Fruit fly (Drosophila melanogaster) whole organism, embryonic: ENCODE data around the gene CG5103.

Source experiments
- BEAF-32 ChIP-seq: fragments of 200-800 bp; sonication (Bioruptor generic); optimal IDR thresholded peaks from 3 replicates; lab custom pipeline; 2017; ENCODE audit warnings: missing biosample characterization, missing genetic modification characterization, mild to moderate bottlenecking, moderate library complexity, missing genetic modification reagents
- CG11504 ChIP-seq: fragments of 200-800 bp; sonication (Bioruptor generic); optimal IDR thresholded peaks from 3 replicates; lab custom pipeline; 2019; ENCODE audit warnings: missing biosample characterization, mild to moderate bottlenecking, missing genetic modification characterization, moderate library complexity
- CG11696 ChIP-seq: fragments of 200-800 bp; sonication (Bioruptor generic); IDR thresholded peaks from 2 replicates; pipeline ENCODE4 v1.3.6; 2022; ENCODE audit warnings: missing biosample characterization, missing genetic modification characterization
- CG11723 ChIP-seq: fragments of 200-800 bp; sonication (Bioruptor generic); optimal IDR thresholded peaks from 2 replicates; lab custom pipeline; 2017; ENCODE audit warnings: missing biosample characterization, mild to moderate bottlenecking, missing genetic modification characterization
- CG12219 ChIP-seq: fragments of 200-800 bp; sonication (Bioruptor generic); optimal IDR thresholded peaks from 3 replicates; lab custom pipeline; 2018; ENCODE audit warnings: missing biosample characterization, mild to moderate bottlenecking, missing genetic modification characterization
- CG12744 ChIP-seq: fragments of 200-800 bp; sonication (Bioruptor generic); optimal IDR thresholded peaks from 2 replicates; lab custom pipeline; 2016; ENCODE audit warnings: missing biosample characterization, missing genetic modification characterization
- CG12942 ChIP-seq: fragments of 200-800 bp; sonication (Bioruptor generic); optimal IDR thresholded peaks from 3 replicates; lab custom pipeline; 2016; ENCODE audit warnings: missing biosample characterization, missing genetic modification characterization
- CG13424 ChIP-seq: fragments of 200-800 bp; sonication (Bioruptor generic); optimal IDR thresholded peaks from 2 replicates; lab custom pipeline; 2019; ENCODE audit warnings: missing biosample characterization, mild to moderate bottlenecking, missing genetic modification characterization, moderate library complexity
- CG14050 ChIP-seq: fragments of 200-800 bp; sonication (Bioruptor generic); IDR thresholded peaks from 3 replicates; pipeline ENCODE4 v1.3.6; 2022; ENCODE audit warnings: missing biosample characterization, missing genetic modification characterization
- CG1529 ChIP-seq: fragments of 200-800 bp; sonication (Bioruptor generic); optimal IDR thresholded peaks from 3 replicates; lab custom pipeline; 2018; ENCODE audit warnings: missing biosample characterization, missing genetic modification characterization
- CG15479 ChIP-seq: fragments of 200-800 bp; sonication (Bioruptor generic); optimal IDR thresholded peaks from 3 replicates; lab custom pipeline; 2019; ENCODE audit warnings: missing biosample characterization, mild to moderate bottlenecking, missing genetic modification characterization, moderate library complexity
- CG15696 ChIP-seq: fragments of 200-800 bp; sonication (Bioruptor generic); optimal IDR thresholded peaks from 2 replicates; lab custom pipeline; 2019; ENCODE audit warnings: missing biosample characterization, mild to moderate bottlenecking, missing genetic modification characterization, moderate library complexity
- CG17328 ChIP-seq: fragments of 200-800 bp; sonication (Bioruptor generic); IDR thresholded peaks from 2 replicates; pipeline ENCODE4 v1.3.6; 2022; ENCODE audit warnings: missing biosample characterization, missing genetic modification characterization
- CG17385 ChIP-seq: fragments of 200-800 bp; sonication (Bioruptor generic); optimal IDR thresholded peaks from 3 replicates; lab custom pipeline; 2018; ENCODE audit warnings: missing biosample characterization, mild to moderate bottlenecking, missing genetic modification characterization
- CG17802 ChIP-seq: fragments of 200-800 bp; sonication (Bioruptor generic); optimal IDR thresholded peaks from 2 replicates; lab custom pipeline; 2018; ENCODE audit warnings: missing biosample characterization, mild to moderate bottlenecking, missing genetic modification characterization, moderate library complexity
- CG17912 ChIP-seq: fragments of 200-800 bp; sonication (Bioruptor generic); optimal IDR thresholded peaks from 2 replicates; lab custom pipeline; 2018; ENCODE audit warnings: missing biosample characterization, mild to moderate bottlenecking, missing genetic modification characterization
- CG2678 ChIP-seq: fragments of 200-800 bp; sonication (Bioruptor generic); optimal IDR thresholded peaks from 3 replicates; lab custom pipeline; 2019; ENCODE audit warnings: missing biosample characterization, mild to moderate bottlenecking, missing genetic modification characterization, moderate library complexity
- CG2875 ChIP-seq: fragments of 200-800 bp; sonication (Bioruptor generic); optimal IDR thresholded peaks from 2 replicates; lab custom pipeline; 2017; ENCODE audit warnings: missing biosample characterization, mild to moderate bottlenecking, missing genetic modification characterization, missing genetic modification reagents
- CG31388 ChIP-seq: fragments of 200-800 bp; sonication (Bioruptor generic); optimal IDR thresholded peaks from 2 replicates; lab custom pipeline; 2016; ENCODE audit warnings: missing biosample characterization, missing genetic modification characterization
- CG32772 ChIP-seq: fragments of 200-800 bp; sonication (Bioruptor generic); IDR thresholded peaks from 2 replicates; pipeline ENCODE4 v1.3.6; 2022; ENCODE audit warnings: missing biosample characterization, missing genetic modification characterization
- CG3995 ChIP-seq: fragments of 200-800 bp; sonication (Bioruptor generic); optimal IDR thresholded peaks from 3 replicates; lab custom pipeline; 2016; ENCODE audit warnings: missing biosample characterization, missing genetic modification characterization
- CG4854 ChIP-seq: fragments of 200-800 bp; sonication (Bioruptor generic); optimal IDR thresholded peaks from 2 replicates; lab custom pipeline; 2016; ENCODE audit warnings: missing biosample characterization, missing genetic modification characterization, inconsistent platforms
- CG5180 ChIP-seq: fragments of 200-800 bp; sonication (Bioruptor generic); optimal IDR thresholded peaks from 3 replicates; lab custom pipeline; 2017; ENCODE audit warnings: missing biosample characterization, missing genetic modification characterization, mild to moderate bottlenecking, moderate library complexity, missing genetic modification reagents
- CG6272 ChIP-seq: fragments of 200-800 bp; sonication (Bioruptor generic); IDR thresholded peaks from 2 replicates; pipeline ENCODE4 v1.3.6; 2022; ENCODE audit warnings: missing biosample characterization, missing genetic modification characterization
- CG6689 ChIP-seq: fragments of 200-800 bp; sonication (Bioruptor generic); IDR thresholded peaks from 2 replicates; pipeline ENCODE4 v1.3.6; 2022; ENCODE audit warnings: missing biosample characterization, missing genetic modification characterization
- CG9876 ChIP-seq: fragments of 200-800 bp; sonication (Bioruptor generic); optimal IDR thresholded peaks from 2 replicates; lab custom pipeline; 2016; ENCODE audit warnings: missing biosample characterization, missing genetic modification characterization
- Dll ChIP-seq: fragments of 200-800 bp; sonication (Bioruptor generic); IDR thresholded peaks from 4 replicates; pipeline ENCODE4 v1.3.6; 2022; ENCODE audit warnings: missing biosample characterization, missing genetic modification characterization; ENCODE audit not compliant: partially characterized antibody
- HLHmδ ChIP-seq: fragments of 200-800 bp; sonication (Bioruptor generic); optimal IDR thresholded peaks from 2 replicates; lab custom pipeline; 2018; ENCODE audit warnings: missing biosample characterization, mild to moderate bottlenecking, missing genetic modification characterization, moderate library complexity
- Hr3 ChIP-seq: fragments of 200-800 bp; sonication (Bioruptor generic); optimal IDR thresholded peaks from 3 replicates; lab custom pipeline; 2016; ENCODE audit warnings: missing biosample characterization, missing genetic modification characterization
- Mrtf ChIP-seq: fragments of 200-800 bp; sonication (Bioruptor generic); IDR thresholded peaks from 3 replicates; pipeline ENCODE4 v1.3.6; 2022; ENCODE audit warnings: missing biosample characterization, missing genetic modification characterization
- Poxn ChIP-seq: fragments of 200-800 bp; sonication (Bioruptor generic); IDR thresholded peaks from 2 replicates; pipeline ENCODE4 v1.3.6; 2022; ENCODE audit warnings: missing biosample characterization, missing genetic modification characterization
- Side ChIP-seq: fragments of 200-800 bp; sonication (Bioruptor generic); optimal IDR thresholded peaks from 2 replicates; lab custom pipeline; 2016; ENCODE audit warnings: missing biosample characterization, missing genetic modification characterization
- Sox102F ChIP-seq: fragments of 200-800 bp; sonication (Bioruptor generic); optimal IDR thresholded peaks from 2 replicates; lab custom pipeline; 2018; ENCODE audit warnings: missing biosample characterization, mild to moderate bottlenecking, missing genetic modification characterization, moderate library complexity
- ase ChIP-seq: fragments of 200-800 bp; sonication (Bioruptor generic); IDR thresholded peaks from 3 replicates; pipeline ENCODE4 v1.3.6; 2022; ENCODE audit warnings: missing biosample characterization, missing genetic modification characterization
- ato ChIP-seq: fragments of 200-800 bp; sonication (Bioruptor generic); IDR thresholded peaks from 2 replicates; pipeline ENCODE4 v1.3.6; 2022; ENCODE audit warnings: missing biosample characterization, missing genetic modification characterization; ENCODE audit not compliant: partially characterized antibody
- chm ChIP-seq: fragments of 200-800 bp; sonication (Bioruptor generic); IDR thresholded peaks from 2 replicates; pipeline ENCODE4 v1.3.6; 2022; ENCODE audit warnings: missing biosample characterization, missing genetic modification characterization
- chn ChIP-seq: fragments of 200-800 bp; sonication (Bioruptor generic); optimal IDR thresholded peaks from 2 replicates; lab custom pipeline; 2016; ENCODE audit warnings: missing biosample characterization, missing genetic modification characterization
- croc ChIP-seq: fragments of 200-800 bp; sonication (Bioruptor generic); conservative IDR thresholded peaks from 3 replicates; pipeline ENCODE4 v1.3.6; 2022; ENCODE audit warnings: missing biosample characterization, missing genetic modification characterization
- danr ChIP-seq: fragments of 200-800 bp; sonication (Bioruptor generic); IDR thresholded peaks from 2 replicates; pipeline ENCODE4 v1.3.6; 2022; ENCODE audit warnings: missing biosample characterization, missing genetic modification characterization
- h ChIP-seq: fragments of >200 bp; optimal IDR thresholded peaks from 2 replicates; lab custom pipeline; 2017
- her ChIP-seq: fragments of 200-800 bp; sonication (Bioruptor generic); optimal IDR thresholded peaks from 2 replicates; lab custom pipeline; 2016; ENCODE audit warnings: missing biosample characterization, missing genetic modification characterization
- kni ChIP-seq: fragments of 200-800 bp; sonication (Bioruptor generic); optimal IDR thresholded peaks from 3 replicates; lab custom pipeline; 2017; ENCODE audit warnings: mild to moderate bottlenecking, missing biosample characterization, missing genetic modification reagents, missing genetic modification characterization
- oc ChIP-seq: fragments of 200-800 bp; sonication (Bioruptor generic); optimal IDR thresholded peaks from 2 replicates; lab custom pipeline; 2018; ENCODE audit warnings: missing biosample characterization, mild to moderate bottlenecking, missing genetic modification characterization, moderate library complexity
- peb ChIP-seq: fragments of 200-800 bp; sonication (Bioruptor generic); IDR thresholded peaks from 2 replicates; pipeline ENCODE4 v1.3.6; 2022; ENCODE audit warnings: missing biosample characterization, missing genetic modification characterization
- pho ChIP-seq: fragments of 200-800 bp; sonication (Bioruptor generic); optimal IDR thresholded peaks from 2 replicates; lab custom pipeline; 2016; ENCODE audit warnings: missing biosample characterization, missing genetic modification characterization
- pnt ChIP-seq: fragments of 200-800 bp; sonication (Bioruptor generic); optimal IDR thresholded peaks from 3 replicates; lab custom pipeline; 2016; ENCODE audit warnings: missing biosample characterization, missing genetic modification characterization
- slbo ChIP-seq: fragments of 200-800 bp; sonication (Bioruptor generic); IDR thresholded peaks from 2 replicates; pipeline ENCODE4 v1.3.6; 2022; ENCODE audit warnings: missing biosample characterization, missing genetic modification characterization
- stc ChIP-seq: fragments of 200-800 bp; sonication (Bioruptor generic); IDR thresholded peaks from 2 replicates; pipeline ENCODE4 v1.3.6; 2022; ENCODE audit warnings: missing biosample characterization, missing genetic modification characterization
- trem ChIP-seq: fragments of 200-800 bp; optimal IDR thresholded peaks from 3 replicates; lab custom pipeline; 2019; ENCODE audit warnings: missing biosample characterization, mild to moderate bottlenecking, missing genetic modification characterization, moderate library complexity
- zen2 ChIP-seq: fragments of 200-800 bp; sonication (Bioruptor generic); IDR thresholded peaks from 3 replicates; pipeline ENCODE4 v1.3.6; 2022; ENCODE audit warnings: missing biosample characterization, missing genetic modification characterization; ENCODE audit not compliant: partially characterized antibody
- zfh2 ChIP-seq: fragments of 200-800 bp; sonication (Bioruptor generic); optimal IDR thresholded peaks from 2 replicates; lab custom pipeline; 2016; ENCODE audit warnings: missing biosample characterization, missing genetic modification characterization

CG5103 gene

DNA sequence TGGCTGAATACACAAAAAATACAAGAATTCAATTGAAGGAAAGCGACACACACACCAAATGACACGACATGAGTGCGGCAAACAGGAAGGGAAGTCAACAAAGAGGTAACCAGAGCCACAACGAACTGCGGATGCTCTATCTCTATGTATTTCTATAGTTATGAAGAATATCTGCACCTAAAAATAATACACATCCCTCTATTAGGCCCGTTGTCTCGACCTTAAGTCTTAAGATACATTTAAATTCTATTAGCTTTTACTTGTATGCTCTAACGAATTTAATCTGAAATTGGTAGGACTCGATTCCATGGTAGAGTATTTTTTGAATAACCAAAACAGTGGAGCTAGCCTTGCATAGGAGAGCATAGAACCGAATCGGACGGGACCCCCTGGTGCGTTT lies 12.8 kb downstream of the CG5103 start (continued):
- TF ChIP-seq CG4854 (GFP tag; lab: Kevin White, UChicago) (peak; percentile 61), Dll (GFP tag; lab: Robert Waterston, UW) (no peak), CG17912 (GFP tag; lab: Kevin White, UChicago) (no peak), trem (tag; lab: Kevin White, UChicago) (peak; percentile 87), Mrtf (GFP tag; lab: Robert Waterston, UW) (peak; percentile 76; the same call in 2 of the 3 replicates), pnt (GFP tag; lab: Kevin White, UChicago) (peak; percentile 92), CG15479 (GFP tag; lab: Kevin White, UChicago) (peak; percentile 16), slbo (GFP tag; lab: Robert Waterston, UW) (no peak; the same call in none of the 2 replicates), CG1529 (GFP tag; lab: Kevin White, UChicago) (peak; percentile 92), CG5180 (GFP tag; lab: Kevin White, UChicago) (peak; percentile 72), Poxn (GFP tag; lab: Robert Waterston, UW) (no peak), BEAF-32 (GFP tag; lab: Kevin White, UChicago) (no peak), CG12219 (GFP tag; lab: Kevin White, UChicago) (peak; percentile 93), CG11723 (GFP tag; lab: Kevin White, UChicago) (peak; percentile 82), CG11696 (GFP tag; lab: Robert Waterston, UW) (peak; percentile 46; the same call in 1 of the 2 replicates), her (GFP tag; lab: Kevin White, UChicago) (peak; percentile 62), CG11504 (tag; lab: Kevin White, UChicago) (peak; percentile 85), CG32772 (peak; percentile 89), CG31388 (GFP tag; lab: Kevin White, UChicago) (peak; percentile 38), CG12744 (GFP tag; lab: Kevin White, UChicago) (peak; percentile 74), CG3995 (GFP tag; lab: Kevin White, UChicago) (no peak), CG6689 (GFP tag; lab: Robert Waterston, UW) (peak; percentile 92), h (lab: Kevin White, UChicago) (no peak), Sox102F (peak; percentile 87), chm (peak; percentile 96), Hr3 (GFP tag; lab: Kevin White, UChicago) (peak; percentile 89), oc (peak; percentile 88), HLHmδ (GFP tag; lab: Kevin White, UChicago) (no peak), ase (GFP tag; lab: Robert Waterston, UW) (peak; percentile 81; the same call in 2 of the 3 replicates), CG9876 (GFP tag; lab: Kevin White, UChicago) (peak; percentile 53), peb (GFP tag; lab: Robert Waterston, UW) (peak; percentile 90), CG17328 (peak; percentile 96), ato (no peak), zen2 (GFP tag; lab: Robert Waterston, UW) (no peak), CG12942 (peak; percentile 70), CG17802 (tag; lab: Kevin White, UChicago) (peak; percentile 61), stc (peak; percentile 80), CG2875 (GFP tag; lab: Kevin White, UChicago) (peak; percentile 91), kni (peak; percentile 69), zfh2 (no peak), pho (GFP tag; lab: Kevin White, UChicago) (peak; percentile 59), CG14050 (peak; percentile 79), croc (GFP tag; lab: Robert Waterston, UW) (peak; percentile 94), Side (peak; percentile 85), CG17385 (GFP tag; lab: Kevin White, UChicago) (peak; percentile 80), danr (GFP tag; lab: Robert Waterston, UW) (peak; percentile 74; the same call in 1 of the 2 replicates), CG15696 (peak; percentile 97), CG6272 (GFP tag; lab: Robert Waterston, UW) (no peak), CG2678 (tag; lab: Kevin White, UChicago) (peak; percentile 83), CG13424 (tag; lab: Kevin White, UChicago) (peak; percentile 91), chn (GFP tag; lab: Kevin White, UChicago) (peak; percentile 95)
